Worm (Caenorhabditis elegans) whole organism, L3 larva: ENCODE results near the gene Y17D7B.4.

ENCODE experiments used
- ZK546.5 ChIP-seq: sonication (generic microtip); optimal IDR thresholded peaks from 2 replicates; lab custom pipeline; 2017; ENCODE audit warnings: missing biosample characterization, missing genetic modification characterization
- aly-2 ChIP-seq: fragments of 150-350 bp; optimal IDR thresholded peaks from 2 replicates; lab custom pipeline; 2014; ENCODE audit warnings: missing biosample characterization, missing genetic modification characterization
- daf-12 ChIP-seq: fragments of 150-350 bp; optimal IDR thresholded peaks from 2 replicates; lab custom pipeline; 2014; ENCODE audit warnings: missing biosample characterization, missing genetic modification reagents, missing genetic modification characterization
- elt-1 ChIP-seq: fragments of 150-350 bp; optimal IDR thresholded peaks from 2 replicates; lab custom pipeline; 2014; ENCODE audit warnings: missing biosample characterization, missing genetic modification characterization
- elt-3 ChIP-seq, 3 experiments: fragments of 150-350 bp in 1 of 3; sonication (generic microtip) in 2 of 3; optimal IDR thresholded peaks; 2 replicates in 2 of 3; 4 replicates in 1 of 3; lab custom pipeline; 2014 to 2017; ENCODE audit warnings: missing biosample characterization in 3 of 3, missing genetic modification characterization in 3 of 3
- lin-39 ChIP-seq: fragments of 150-350 bp; optimal IDR thresholded peaks from 2 replicates; lab custom pipeline; 2018; ENCODE audit warnings: missing biosample characterization, missing genetic modification reagents, missing genetic modification characterization
- nhr-237 ChIP-seq: fragments of 150-350 bp; optimal IDR thresholded peaks from 2 replicates; lab custom pipeline; 2014; ENCODE audit warnings: missing biosample characterization, missing genetic modification characterization
- nhr-25 ChIP-seq: sonication (generic microtip); optimal IDR thresholded peaks from 2 replicates; lab custom pipeline; 2017; ENCODE audit warnings: missing biosample characterization, missing genetic modification characterization
- nhr-28 ChIP-seq: fragments of 150-350 bp; optimal IDR thresholded peaks from 2 replicates; lab custom pipeline; 2014; ENCODE audit warnings: missing biosample characterization, missing genetic modification characterization
- unc-39 ChIP-seq: sonication (generic microtip); optimal IDR thresholded peaks from 4 replicates; lab custom pipeline; 2017; ENCODE audit warnings: missing biosample characterization, missing genetic modification characterization
- unc-62 ChIP-seq: fragments of 150-350 bp; sonication (generic microtip); optimal IDR thresholded peaks from 4 replicates; lab custom pipeline; 2014; ENCODE audit warnings: missing biosample characterization, missing genetic modification reagents, missing genetic modification characterization
- zag-1 ChIP-seq: fragments of 150-350 bp; optimal IDR thresholded peaks from 2 replicates; lab custom pipeline; 2014; ENCODE audit warnings: missing biosample characterization, missing genetic modification characterization

ce11 chrV:18770623-18771022 is 5.9 kb downstream of the Y17D7B.4 start, which contains the start of gene clec-255:
- TF ChIP-seq unc-62: no peak
- TF ChIP-seq unc-39 (tag; lab: Kevin White, UChicago): no peak
- no peak for TF ChIP-seq nhr-28 (tag; lab: Kevin White, UChicago)
- no peak for TF ChIP-seq nhr-237 (tag; lab: Kevin White, UChicago)
- TF ChIP-seq zag-1 (tag; lab: Kevin White, UChicago): no peak
- TF ChIP-seq elt-1 (tag; lab: Kevin White, UChicago): no peak
- no peak for TF ChIP-seq nhr-25 (tag; lab: Kevin White, UChicago)
- TF ChIP-seq aly-2 (tag; lab: Kevin White, UChicago): no peak
- no peak for TF ChIP-seq lin-39
- no peak for TF ChIP-seq elt-3 (tag; optimal IDR thresholded peaks at IDR 0.05; lab: Kevin White, UChicago)
- TF ChIP-seq ZK546.5: no peak
- TF ChIP-seq daf-12 (tag; lab: Kevin White, UChicago): no peak
